Worm (Caenorhabditis elegans) whole organism, L2 larva: Measurements from ENCODE around the gene srbc-24.
A peak's percentile ranks its signal among the peaks of the same experiment; 100 is the strongest.

ENCODE experiments used
- C34F6.9 ChIP-seq: fragments of 150-350 bp; optimal IDR thresholded peaks from 2 replicates; lab custom pipeline; 2014; ENCODE audit warnings: missing biosample characterization, missing genetic modification characterization
- F13H6.1 ChIP-seq: sonication (generic microtip); optimal IDR thresholded peaks from 2 replicates; lab custom pipeline; 2016; ENCODE audit warnings: missing genetic modification characterization, missing compliant biosample characterization
- R02D3.7 ChIP-seq: fragments of 150-350 bp; optimal IDR thresholded peaks from 2 replicates; lab custom pipeline; 2014; ENCODE audit warnings: missing biosample characterization, missing genetic modification characterization
- Y55F3AM.14 ChIP-seq: fragments of 200-800 bp; sonication (Bioruptor generic); optimal IDR thresholded peaks from 2 replicates; lab custom pipeline; 2018; ENCODE audit warnings: mild to moderate bottlenecking, missing genetic modification characterization, missing compliant biosample characterization
- ZK546.5 ChIP-seq: sonication (generic microtip); optimal IDR thresholded peaks from 2 replicates; lab custom pipeline; 2017; ENCODE audit warnings: missing biosample characterization, missing genetic modification characterization
- alr-1 ChIP-seq: fragments of 150-350 bp; optimal IDR thresholded peaks from 2 replicates; lab custom pipeline; 2014; ENCODE audit warnings: missing biosample characterization, missing genetic modification characterization
- aly-2 ChIP-seq: fragments of 150-350 bp; optimal IDR thresholded peaks from 2 replicates; lab custom pipeline; 2014; ENCODE audit warnings: missing biosample characterization, missing genetic modification characterization
- ama-1 ChIP-seq: fragments of 150-350 bp; optimal IDR thresholded peaks from 2 replicates; lab custom pipeline; 2018; ENCODE audit warnings: inconsistent platforms
- blmp-1 ChIP-seq: sonication (generic microtip); optimal IDR thresholded peaks from 2 replicates; lab custom pipeline; 2017; ENCODE audit warnings: missing genetic modification characterization, mild to moderate bottlenecking, missing compliant biosample characterization, antibody characterized with exemption, moderate library complexity; ENCODE audit not compliant: insufficient read depth
- ceh-16 ChIP-seq: fragments of 150-350 bp; optimal IDR thresholded peaks from 2 replicates; lab custom pipeline; 2014; ENCODE audit warnings: missing biosample characterization, missing genetic modification characterization
- ceh-82 ChIP-seq: fragments of 150-350 bp; optimal IDR thresholded peaks from 2 replicates; lab custom pipeline; 2014; ENCODE audit warnings: missing biosample characterization, missing genetic modification characterization
- crh-2 ChIP-seq: sonication (generic microtip); optimal IDR thresholded peaks from 2 replicates; lab custom pipeline; 2017; ENCODE audit warnings: missing biosample characterization, missing genetic modification characterization
- dmd-4 ChIP-seq: sonication (generic microtip); optimal IDR thresholded peaks from 2 replicates; lab custom pipeline; 2017; ENCODE audit warnings: missing biosample characterization, missing genetic modification characterization
- egl-27 ChIP-seq: sonication (generic microtip); optimal IDR thresholded peaks from 3 replicates; lab custom pipeline; 2017; ENCODE audit warnings: missing biosample characterization, missing genetic modification reagents, missing genetic modification characterization
- elt-1 ChIP-seq: fragments of 150-350 bp; optimal IDR thresholded peaks from 2 replicates; lab custom pipeline; 2014; ENCODE audit warnings: missing biosample characterization, missing genetic modification characterization
- elt-3 ChIP-seq: sonication (generic microtip); optimal IDR thresholded peaks from 2 replicates; lab custom pipeline; 2017; ENCODE audit warnings: missing biosample characterization, missing genetic modification characterization
- fos-1 ChIP-seq: fragments of 150-350 bp; optimal IDR thresholded peaks from 2 replicates; lab custom pipeline; 2014; ENCODE audit warnings: missing biosample characterization, missing genetic modification characterization
- gmeb-1 ChIP-seq: fragments of 150-350 bp; optimal IDR thresholded peaks from 2 replicates; lab custom pipeline; 2014; ENCODE audit warnings: missing biosample characterization, missing genetic modification characterization
- lin-11 ChIP-seq: fragments of 150-350 bp; sonication (generic microtip); optimal IDR thresholded peaks from 2 replicates; lab custom pipeline; 2014; ENCODE audit warnings: missing biosample characterization, missing genetic modification characterization, inconsistent platforms, mixed read lengths
- lin-13 ChIP-seq: fragments of 150-350 bp; optimal IDR thresholded peaks from 2 replicates; lab custom pipeline; 2014; ENCODE audit warnings: missing biosample characterization, missing genetic modification reagents, missing genetic modification characterization
- lin-39 ChIP-seq: fragments of 150-350 bp; optimal IDR thresholded peaks from 2 replicates; lab custom pipeline; 2014; ENCODE audit warnings: missing biosample characterization, missing genetic modification reagents, missing genetic modification characterization
- lsy-2 ChIP-seq, 2 experiments: fragments of 150-350 bp in 1 of 2; sonication (generic microtip) in 1 of 2; optimal IDR thresholded peaks; 2 replicates each; lab custom pipeline; 2014 to 2017; ENCODE audit warnings: missing biosample characterization in 2 of 2, missing genetic modification characterization in 2 of 2
- mab-5 ChIP-seq: fragments of 150-350 bp; optimal IDR thresholded peaks from 2 replicates; lab custom pipeline; 2014; ENCODE audit warnings: missing biosample characterization, missing genetic modification characterization
- mbf-1 ChIP-seq: sonication (generic microtip); optimal IDR thresholded peaks from 2 replicates; lab custom pipeline; 2017; ENCODE audit warnings: missing biosample characterization, missing genetic modification characterization
- mdl-1 ChIP-seq, 2 experiments: fragments of 150-350 bp in 1 of 2; sonication (generic microtip) in 1 of 2; optimal IDR thresholded peaks; 2 replicates each; lab custom pipeline; 2017; ENCODE audit warnings: missing biosample characterization in 2 of 2, missing genetic modification characterization in 2 of 2
- nhr-10 ChIP-seq: sonication (generic microtip); optimal IDR thresholded peaks from 2 replicates; lab custom pipeline; 2017; ENCODE audit warnings: missing biosample characterization, missing genetic modification characterization
- nhr-11 ChIP-seq: fragments of 150-350 bp; optimal IDR thresholded peaks from 2 replicates; lab custom pipeline; 2014; ENCODE audit warnings: missing biosample characterization, missing genetic modification characterization
- nhr-12 ChIP-seq: fragments of 150-350 bp; optimal IDR thresholded peaks from 2 replicates; lab custom pipeline; 2014; ENCODE audit warnings: missing biosample characterization, missing genetic modification characterization
- nhr-129 ChIP-seq: fragments of 150-350 bp; optimal IDR thresholded peaks from 2 replicates; lab custom pipeline; 2014; ENCODE audit warnings: missing biosample characterization, missing genetic modification characterization
- nhr-21 ChIP-seq: fragments of 150-350 bp; optimal IDR thresholded peaks from 2 replicates; lab custom pipeline; 2014; ENCODE audit warnings: missing biosample characterization, missing genetic modification characterization
- nhr-23 ChIP-seq: fragments of 150-350 bp; optimal IDR thresholded peaks from 2 replicates; lab custom pipeline; 2014; ENCODE audit warnings: missing biosample characterization, missing genetic modification reagents, missing genetic modification characterization
- nhr-237 ChIP-seq: fragments of 150-350 bp; optimal IDR thresholded peaks from 2 replicates; lab custom pipeline; 2014; ENCODE audit warnings: missing biosample characterization, missing genetic modification characterization
- nhr-25 ChIP-seq: fragments of 150-350 bp; sonication (generic microtip); optimal IDR thresholded peaks from 3 replicates; lab custom pipeline; 2014; ENCODE audit warnings: missing biosample characterization, missing genetic modification characterization
- nhr-6 ChIP-seq: fragments of 150-350 bp; optimal IDR thresholded peaks from 2 replicates; lab custom pipeline; 2014; ENCODE audit warnings: missing biosample characterization, missing genetic modification characterization
- nhr-77 ChIP-seq: fragments of 150-350 bp; optimal IDR thresholded peaks from 2 replicates; lab custom pipeline; 2014; ENCODE audit warnings: missing biosample characterization, missing genetic modification characterization
- peb-1 ChIP-seq: fragments of 150-350 bp; optimal IDR thresholded peaks from 2 replicates; lab custom pipeline; 2014; ENCODE audit warnings: missing biosample characterization, missing genetic modification characterization
- sem-4 ChIP-seq: fragments of 150-350 bp; optimal IDR thresholded peaks from 2 replicates; lab custom pipeline; 2014; ENCODE audit warnings: missing biosample characterization, missing genetic modification reagents, missing genetic modification characterization
- skn-1 ChIP-seq: sonication (generic microtip); optimal IDR thresholded peaks from 2 replicates; lab custom pipeline; 2017; ENCODE audit warnings: missing biosample characterization, missing genetic modification characterization
- sma-3 ChIP-seq: sonication (generic microtip); optimal IDR thresholded peaks from 2 replicates; lab custom pipeline; 2016; ENCODE audit warnings: missing genetic modification reagents, missing genetic modification characterization, missing compliant biosample characterization
- sma-9 ChIP-seq, 2 experiments: fragments of 150-350 bp in 1 of 2; sonication (generic microtip) in 1 of 2; optimal IDR thresholded peaks; 2 replicates each; lab custom pipeline; 2014 to 2016; ENCODE audit warnings: missing genetic modification characterization in 2 of 2, mild to moderate bottlenecking in 1 of 2, missing biosample characterization in 1 of 2, missing compliant biosample characterization in 1 of 2, missing genetic modification reagents in 1 of 2, moderate library complexity in 1 of 2
- snpc-4 ChIP-seq: fragments of 150-350 bp; optimal IDR thresholded peaks from 2 replicates; lab custom pipeline; 2014; ENCODE audit warnings: missing biosample characterization, missing genetic modification characterization
- unc-39 ChIP-seq: fragments of 150-350 bp; optimal IDR thresholded peaks from 2 replicates; lab custom pipeline; 2014; ENCODE audit warnings: missing biosample characterization, missing genetic modification characterization
- unc-55 ChIP-seq: fragments of 150-350 bp; sonication (generic microtip); optimal IDR thresholded peaks from 3 replicates; lab custom pipeline; 2014; ENCODE audit warnings: missing biosample characterization, missing genetic modification reagents, missing genetic modification characterization
- unc-62 ChIP-seq: fragments of 150-350 bp; optimal IDR thresholded peaks from 2 replicates; lab custom pipeline; 2014; ENCODE audit warnings: missing biosample characterization, missing genetic modification reagents, missing genetic modification characterization
- zag-1 ChIP-seq: fragments of 150-350 bp; optimal IDR thresholded peaks from 2 replicates; lab custom pipeline; 2014; ENCODE audit warnings: missing biosample characterization, missing genetic modification characterization
- ztf-1 ChIP-seq: fragments of 200-800 bp; sonication (Bioruptor generic); conservative IDR thresholded peaks from 2 replicates; pipeline ENCODE4 v1.3.6; 2022; ENCODE audit warnings: missing genetic modification characterization, missing compliant biosample characterization
- ztf-11 ChIP-seq: sonication (generic microtip); optimal IDR thresholded peaks from 2 replicates; lab custom pipeline; 2017; ENCODE audit warnings: missing biosample characterization, missing genetic modification characterization
- ztf-4 ChIP-seq: fragments of 150-350 bp; optimal IDR thresholded peaks from 2 replicates; lab custom pipeline; 2014; ENCODE audit warnings: missing biosample characterization, missing genetic modification characterization

The srbc-24 gene

DNA sequence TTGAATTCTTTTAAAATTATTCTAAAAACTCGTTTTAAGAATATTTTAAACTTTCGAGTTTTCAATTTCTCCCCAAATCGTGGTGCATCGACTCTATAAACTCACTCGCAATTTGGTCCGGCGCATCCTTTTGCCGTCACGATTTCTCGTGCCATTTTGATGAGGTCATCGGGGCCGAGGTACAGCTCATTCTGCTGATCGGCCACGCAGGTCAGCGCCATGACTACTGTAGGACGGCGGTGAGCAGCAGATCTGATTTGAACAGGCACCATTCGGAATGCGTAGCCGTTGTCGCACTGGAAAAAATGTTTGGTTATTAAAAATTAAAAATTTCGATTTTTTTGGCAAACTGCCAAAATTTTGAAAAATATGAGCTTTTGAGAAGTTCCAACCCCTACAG, 18.9 kb upstream of the srbc-24 start:
- TF ChIP-seq ztf-11 (tag; lab: Kevin White, UChicago): no peak
- TF ChIP-seq lin-13 (GFP tag; lab: Kevin White, UChicago): no peak
- no peak for TF ChIP-seq mab-5 (tag; lab: Kevin White, UChicago)
- no peak for TF ChIP-seq ZK546.5 (tag; lab: Kevin White, UChicago)
- TF ChIP-seq egl-27 (tag; lab: Kevin White, UChicago): no peak
- no peak for TF ChIP-seq nhr-77 (tag; lab: Kevin White, UChicago)
- no peak for TF ChIP-seq nhr-129

DNA sequence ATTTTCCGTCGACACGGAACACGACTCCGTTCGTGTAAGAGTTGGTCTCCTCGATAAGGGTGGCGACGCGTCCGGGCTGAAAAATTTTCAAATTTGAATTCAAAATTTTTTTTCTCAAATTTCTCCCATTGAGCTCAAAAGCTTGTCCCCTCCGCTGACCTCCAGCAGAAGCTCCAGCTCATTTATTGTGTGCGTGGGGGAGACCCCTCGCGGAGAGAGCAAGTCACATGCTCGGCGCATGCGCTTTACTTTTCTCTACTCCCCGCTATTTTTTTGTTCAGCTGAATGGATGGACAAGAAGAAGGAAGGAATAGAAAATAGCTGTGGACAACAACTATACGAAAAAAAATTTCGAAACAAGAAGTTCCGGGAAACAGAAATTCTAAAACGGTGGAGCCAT, 18.0 kb upstream of the srbc-24 start:
- TF ChIP-seq lsy-2 (tag; optimal IDR thresholded peaks at IDR 0.05; lab: Kevin White, UChicago) (peak in 1 of 2 experiments; percentile 68), peb-1 (no peak), snpc-4 (tag; lab: Kevin White, UChicago) (no peak), sma-9 (GFP tag; optimal IDR thresholded peaks at IDR 0.05; lab: Kevin White, UChicago) (peak; percentile 93), sma-9 (tag; optimal IDR thresholded peaks at IDR 0.05; lab: Kevin White, UChicago) (no peak), lin-39 (tag; lab: Kevin White, UChicago) (no peak), nhr-237 (tag; lab: Kevin White, UChicago) (no peak), unc-55 (GFP tag; lab: Kevin White, UChicago) (peak; percentile 59), nhr-11 (tag; lab: Kevin White, UChicago) (no peak), dmd-4 (tag; lab: Kevin White, UChicago) (no peak), lin-11 (tag; lab: Kevin White, UChicago) (peak; percentile 64), ceh-82 (tag; lab: Kevin White, UChicago) (no peak), egl-27 (tag; lab: Kevin White, UChicago) (peak; percentile 11), nhr-129 (peak; percentile 78), nhr-77 (tag; lab: Kevin White, UChicago) (no peak), nhr-23 (tag; lab: Kevin White, UChicago) (no peak), zag-1 (tag; lab: Kevin White, UChicago) (peak; percentile 83), aly-2 (tag; lab: Kevin White, UChicago) (no peak), unc-39 (tag; lab: Kevin White, UChicago) (no peak), ztf-4 (peak; percentile 29), nhr-21 (no peak), C34F6.9 (tag; lab: Kevin White, UChicago) (peak; percentile 84), elt-1 (no peak), gmeb-1 (tag; lab: Kevin White, UChicago) (no peak), elt-3 (tag; lab: Kevin White, UChicago) (no peak), Y55F3AM.14 (GFP tag; lab: Kevin White, UChicago) (peak; percentile 78), ztf-11 (tag; lab: Kevin White, UChicago) (no peak), fos-1 (tag; lab: Kevin White, UChicago) (peak; percentile 9), mab-5 (tag; lab: Kevin White, UChicago) (no peak), nhr-12 (tag; lab: Kevin White, UChicago) (no peak), ceh-16 (tag; lab: Kevin White, UChicago) (no peak), ztf-1 (GFP tag; lab: Robert Waterston, UW) (no peak), nhr-25 (tag; lab: Kevin White, UChicago) (no peak), unc-62 (GFP tag; lab: Kevin White, UChicago) (no peak), skn-1 (no peak), F13H6.1 (tag; lab: Kevin White, UChicago) (peak; percentile 87), sma-3 (GFP tag; lab: Kevin White, UChicago) (no peak), crh-2 (tag; lab: Kevin White, UChicago) (peak; percentile 62), nhr-6 (tag; lab: Kevin White, UChicago) (no peak), ZK546.5 (tag; lab: Kevin White, UChicago) (no peak), nhr-10 (tag; lab: Kevin White, UChicago) (no peak), sem-4 (peak; percentile 69), lin-13 (GFP tag; lab: Kevin White, UChicago) (peak; percentile 50), R02D3.7 (tag; lab: Kevin White, UChicago) (no peak), mbf-1 (no peak), alr-1 (tag; lab: Kevin White, UChicago) (no peak), ama-1 (lab: Kevin White, UChicago) (no peak), blmp-1 (tag; lab: Kevin White, UChicago) (no peak), mdl-1 (tag; optimal IDR thresholded peaks at IDR 0.05; lab: Kevin White, UChicago) (peak; percentile 58 to 86)
